Fruit fly (Drosophila melanogaster) whole organism, wandering third instar larva: Measurements from ENCODE around the gene CG18301.
A peak's percentile ranks its signal among the peaks of the same experiment; 100 is the strongest.

ENCODE experiments used
- Abd-B ChIP-seq: fragments of >200 bp; optimal IDR thresholded peaks from 2 replicates; lab custom pipeline; 2017; ENCODE audit warnings: missing biosample characterization, missing genetic modification characterization
- CG32264 ChIP-seq: fragments of 200-800 bp; sonication (Bioruptor generic); optimal IDR thresholded peaks from 2 replicates; lab custom pipeline; 2016; ENCODE audit warnings: missing biosample characterization, missing genetic modification characterization
- CrebA ChIP-seq: fragments of 200-800 bp; sonication (Bioruptor generic); optimal IDR thresholded peaks from 2 replicates; lab custom pipeline; 2016; ENCODE audit warnings: missing biosample characterization, mild to moderate bottlenecking, missing genetic modification characterization, borderline replicate concordance
- Dfd ChIP-seq: fragments of >200 bp; optimal IDR thresholded peaks from 2 replicates; lab custom pipeline; 2017; ENCODE audit warnings: missing biosample characterization, missing genetic modification characterization
- GATAd ChIP-seq: sonication (Bioruptor generic); optimal IDR thresholded peaks from 2 replicates; lab custom pipeline; 2016; ENCODE audit warnings: missing biosample characterization, missing genetic modification characterization
- Hr78 ChIP-seq: fragments of >200 bp; optimal IDR thresholded peaks from 2 replicates; lab custom pipeline; 2017; ENCODE audit warnings: missing biosample characterization, missing genetic modification characterization
- Hr83 ChIP-seq: fragments of 200-300 bp; sonication (Bioruptor generic); optimal IDR thresholded peaks from 2 replicates; lab custom pipeline; 2016; ENCODE audit warnings: missing biosample characterization, mild to moderate bottlenecking, missing genetic modification characterization, moderate library complexity; ENCODE audit not compliant: poor library complexity, severe bottlenecking
- Jra ChIP-seq: sonication (Bioruptor generic); optimal IDR thresholded peaks from 2 replicates; lab custom pipeline; 2016; ENCODE audit warnings: missing biosample characterization, missing genetic modification characterization
- Mio ChIP-seq: sonication (Bioruptor generic); optimal IDR thresholded peaks from 2 replicates; lab custom pipeline; 2016; ENCODE audit warnings: missing biosample characterization, missing genetic modification characterization
- Myc ChIP-seq: fragments of >200 bp; optimal IDR thresholded peaks from 2 replicates; lab custom pipeline; 2017
- N ChIP-seq: fragments of >200 bp; optimal IDR thresholded peaks from 2 replicates; lab custom pipeline; 2018; ENCODE audit warnings: missing biosample characterization, missing external identifiers, missing genetic modification characterization
- OdsH ChIP-seq: fragments of 200-800 bp; sonication (Bioruptor generic); optimal IDR thresholded peaks from 2 replicates; lab custom pipeline; 2016; ENCODE audit warnings: missing biosample characterization, mild to moderate bottlenecking, missing genetic modification characterization
- Rel ChIP-seq, 2 experiments: fragments of 200-800 bp; sonication (Bioruptor generic) in 1 of 2; optimal IDR thresholded peaks; 2 replicates in 1 of 2; 3 replicates in 1 of 2; lab custom pipeline; 2016 to 2019; ENCODE audit warnings: mild to moderate bottlenecking in 2 of 2, missing biosample characterization in 2 of 2, missing genetic modification characterization in 2 of 2, moderate library complexity in 1 of 2
- Sp1 ChIP-seq: fragments of 200-800 bp; sonication (Bioruptor generic); optimal IDR thresholded peaks from 3 replicates; lab custom pipeline; 2019; ENCODE audit warnings: missing biosample characterization, mild to moderate bottlenecking, missing genetic modification characterization, moderate library complexity
- Vsx2 ChIP-seq: fragments of 200-300, 225-300 bp; sonication (Bioruptor generic); optimal IDR thresholded peaks from 2 replicates; lab custom pipeline; 2018; ENCODE audit warnings: missing biosample characterization, missing genetic modification characterization; ENCODE audit not compliant: partially characterized antibody
- br ChIP-seq: fragments of 200-800 bp; sonication (Bioruptor generic); optimal IDR thresholded peaks from 2 replicates; lab custom pipeline; 2016; ENCODE audit warnings: missing biosample characterization, missing genetic modification characterization
- dl ChIP-seq, 2 experiments: fragments of 175-275, 200-275 bp in 1 of 2; fragments of 200-275 bp in 1 of 2; sonication (Bioruptor generic); optimal IDR thresholded peaks; lab custom pipeline; 2018; ENCODE audit warnings: mild to moderate bottlenecking in 2 of 2, missing biosample characterization in 2 of 2, missing genetic modification characterization in 2 of 2, moderate library complexity in 2 of 2; ENCODE audit not compliant: partially characterized antibody in 2 of 2, insufficient read depth in 1 of 2
- dmrt93B ChIP-seq: fragments of 200-800 bp; sonication (Bioruptor generic); optimal IDR thresholded peaks from 2 replicates; lab custom pipeline; 2018; ENCODE audit warnings: missing biosample characterization, mild to moderate bottlenecking, missing genetic modification characterization
- ey ChIP-seq: fragments of 200-800 bp; sonication (Bioruptor generic); optimal IDR thresholded peaks from 2 replicates; lab custom pipeline; 2016; ENCODE audit warnings: missing biosample characterization, missing genetic modification characterization
- foxo ChIP-seq, 2 experiments: fragments of 200-800 bp; sonication (Bioruptor generic); optimal IDR thresholded peaks; 2 replicates in 1 of 2; 3 replicates in 1 of 2; lab custom pipeline; 2016 to 2017; ENCODE audit warnings: missing biosample characterization in 2 of 2, missing genetic modification characterization in 2 of 2
- fru ChIP-seq: fragments of 200-800 bp; sonication (Bioruptor generic); optimal IDR thresholded peaks from 3 replicates; lab custom pipeline; 2016; ENCODE audit warnings: missing biosample characterization, mild to moderate bottlenecking, missing genetic modification characterization
- h ChIP-seq: fragments of 200-800 bp; sonication (Bioruptor generic); optimal IDR thresholded peaks from 3 replicates; lab custom pipeline; 2016; ENCODE audit warnings: missing biosample characterization, mild to moderate bottlenecking, missing genetic modification characterization
- jim ChIP-seq: fragments of 175-275, 200-325 bp; sonication (Bioruptor generic); optimal IDR thresholded peaks from 2 replicates; lab custom pipeline; 2016; ENCODE audit warnings: missing biosample characterization, mild to moderate bottlenecking, missing genetic modification characterization
- lola ChIP-seq: fragments of >200 bp; optimal IDR thresholded peaks from 2 replicates; lab custom pipeline; 2017; ENCODE audit warnings: missing biosample characterization, missing genetic modification characterization
- pan ChIP-seq: fragments of >200 bp; optimal IDR thresholded peaks from 2 replicates; lab custom pipeline; 2017
- psq ChIP-seq: fragments of 200-800 bp; sonication (Bioruptor generic); optimal IDR thresholded peaks from 3 replicates; lab custom pipeline; 2017; ENCODE audit warnings: missing biosample characterization, mild to moderate bottlenecking, missing genetic modification characterization, moderate library complexity
- sage ChIP-seq: fragments of 200-800 bp; sonication (Bioruptor generic); optimal IDR thresholded peaks from 2 replicates; lab custom pipeline; 2016; ENCODE audit warnings: missing biosample characterization, mild to moderate bottlenecking, missing genetic modification characterization
- sv ChIP-seq: fragments of 200-800 bp; sonication (Bioruptor generic); optimal IDR thresholded peaks from 3 replicates; lab custom pipeline; 2016; ENCODE audit warnings: missing biosample characterization, missing genetic modification characterization
- tai ChIP-seq: sonication (Bioruptor generic); optimal IDR thresholded peaks from 2 replicates; lab custom pipeline; 2016; ENCODE audit warnings: missing biosample characterization, missing genetic modification characterization
- usp ChIP-seq: fragments of >200 bp; optimal IDR thresholded peaks from 2 replicates; lab custom pipeline; 2017; ENCODE audit warnings: missing biosample characterization, missing genetic modification characterization
- woc ChIP-seq: sonication (Bioruptor generic); optimal IDR thresholded peaks from 2 replicates; lab custom pipeline; 2016; ENCODE audit warnings: missing biosample characterization, mild to moderate bottlenecking, missing genetic modification characterization

The CG18301 gene

dm6 chr2L:10528984-10529383, 2.6 kb upstream of the CG18301 start:
- TF ChIP-seq dmrt93B (GFP tag; lab: Kevin White, UChicago) (no peak), CrebA (peak; percentile 1), Jra (GFP tag; lab: Kevin White, UChicago) (no peak), Rel (GFP tag; optimal IDR thresholded peaks at IDR 0.05; lab: Kevin White, UChicago) (no peak), Rel (tag; optimal IDR thresholded peaks at IDR 0.05; lab: Kevin White, UChicago) (peak; percentile 90)

- no peak for TF ChIP-seq psq
- no peak for TF ChIP-seq lola (GFP tag; lab: Kevin White, UChicago)
- no peak for TF ChIP-seq h (GFP tag; lab: Kevin White, UChicago)
- TF ChIP-seq dmrt93B (GFP tag; lab: Kevin White, UChicago): no peak
- TF ChIP-seq Myc (lab: Kevin White, UChicago): no peak
- TF ChIP-seq Sp1 (GFP tag; lab: Kevin White, UChicago): no peak
- TF ChIP-seq, all 38 proteins: peak for 0
Observed at dm6 chr2L:10530089-10530488, 1.5 kb upstream of the CG18301 start.

dm6 chr2L:10534022-10534421, 2.4 kb downstream of the CG18301 start, which contains the start of gene CG18302:
TSS of gene CG18302 (plus strand) at chr2L:10534322.
- TF ChIP-seq Rel (GFP tag; optimal IDR thresholded peaks at IDR 0.05; lab: Kevin White, UChicago) (no peak), Rel (tag; optimal IDR thresholded peaks at IDR 0.05; lab: Kevin White, UChicago) (no peak), usp (GFP tag; lab: Kevin White, UChicago) (no peak), ey (GFP tag; lab: Kevin White, UChicago) (no peak), dmrt93B (GFP tag; lab: Kevin White, UChicago) (no peak), Hr78 (GFP tag; lab: Kevin White, UChicago) (no peak), sage (GFP tag; lab: Kevin White, UChicago) (no peak), sv (GFP tag; lab: Kevin White, UChicago) (no peak), GATAd (GFP tag; lab: Kevin White, UChicago) (no peak), Jra (GFP tag; lab: Kevin White, UChicago) (no peak), foxo (GFP tag; optimal IDR thresholded peaks at IDR 0.05; lab: Kevin White, UChicago) (no peak)

- no peak for TF ChIP-seq Sp1 (GFP tag; lab: Kevin White, UChicago)
- TF ChIP-seq Mio (GFP tag; lab: Kevin White, UChicago): no peak
- TF ChIP-seq Dfd (GFP tag; lab: Kevin White, UChicago): peak; percentile 82
- TF ChIP-seq CrebA: no peak
Observed at dm6 chr2L:10539360-10539759, 7.7 kb downstream of the CG18301 start.

- TF ChIP-seq Sp1 (GFP tag; lab: Kevin White, UChicago): no peak
- no peak for TF ChIP-seq ey (GFP tag; lab: Kevin White, UChicago)
- no peak for TF ChIP-seq Dfd (GFP tag; lab: Kevin White, UChicago)
- no peak for TF ChIP-seq h (GFP tag; lab: Kevin White, UChicago)
- TF ChIP-seq fru: no peak
- no peak for TF ChIP-seq usp (GFP tag; lab: Kevin White, UChicago)
- TF ChIP-seq Hr83: no peak
- no peak for TF ChIP-seq Myc (lab: Kevin White, UChicago)
- TF ChIP-seq pan: no peak
- no peak for TF ChIP-seq CG32264 (GFP tag; lab: Kevin White, UChicago)
- TF ChIP-seq Abd-B (GFP tag; lab: Kevin White, UChicago): no peak
- no peak for TF ChIP-seq woc (GFP tag; lab: Kevin White, UChicago)
- TF ChIP-seq N (GFP tag; lab: Kevin White, UChicago): no peak
- TF ChIP-seq OdsH (GFP tag; lab: Kevin White, UChicago): no peak
- TF ChIP-seq, all 38 proteins: peak for 0
Observed at dm6 chr2L:10543048-10543752, 11.6 kb downstream of the CG18301 start.

dm6 chr2L:10543992-10544391, 12.4 kb downstream of the CG18301 start:
- TF ChIP-seq Jra (GFP tag; lab: Kevin White, UChicago): no peak
- TF ChIP-seq Hr83: no peak
- TF ChIP-seq pan: no peak
- no peak for TF ChIP-seq Vsx2 (GFP tag; lab: Kevin White, UChicago)
- no peak for TF ChIP-seq br
- no peak for TF ChIP-seq Hr78 (GFP tag; lab: Kevin White, UChicago)
- no peak for TF ChIP-seq woc (GFP tag; lab: Kevin White, UChicago)
- TF ChIP-seq jim (GFP tag; lab: Kevin White, UChicago): no peak
- no peak for TF ChIP-seq foxo (GFP tag; optimal IDR thresholded peaks at IDR 0.05; lab: Kevin White, UChicago)
- TF ChIP-seq tai: no peak
- no peak for TF ChIP-seq ey (GFP tag; lab: Kevin White, UChicago)
- no peak for TF ChIP-seq Mio (GFP tag; lab: Kevin White, UChicago)
- no peak for TF ChIP-seq dl (GFP tag; optimal IDR thresholded peaks at IDR 0.05; lab: Kevin White, UChicago; ENCODE audit: insufficient read depth in 1 of 2, partially characterized antibody in 2 of 2)
